Worm (Caenorhabditis elegans) whole organism, L4 larva: ENCODE measurements around the gene T04H1.5.

Source experiments
- F26F4.8 ChIP-seq: fragments of 200-800 bp; sonication (Bioruptor generic); conservative IDR thresholded peaks from 2 replicates; pipeline ENCODE4 v1.3.6; 2022; ENCODE audit warnings: missing genetic modification characterization, missing compliant biosample characterization
- F37D6.2 ChIP-seq: sonication (generic microtip); optimal IDR thresholded peaks from 2 replicates; lab custom pipeline; 2016; ENCODE audit warnings: mild to moderate bottlenecking, missing genetic modification characterization, missing compliant biosample characterization
- T20F7.1 ChIP-seq: fragments of 200-800 bp; sonication (Bioruptor generic); optimal IDR thresholded peaks from 2 replicates; lab custom pipeline; 2018; ENCODE audit warnings: mild to moderate bottlenecking, missing genetic modification characterization, missing compliant biosample characterization
- Y48G9A.11 ChIP-seq: fragments of 200-800 bp; sonication (Bioruptor generic); IDR thresholded peaks from 2 replicates; pipeline ENCODE4 v1.3.6; 2022; ENCODE audit warnings: missing genetic modification reagents, missing genetic modification characterization, missing compliant biosample characterization
- ZK337.2 ChIP-seq: fragments of 200-800 bp; sonication (Bioruptor generic); IDR thresholded peaks from 2 replicates; pipeline ENCODE4 v1.3.6; 2022; ENCODE audit warnings: missing genetic modification reagents, missing genetic modification characterization, missing compliant biosample characterization
- aha-1 ChIP-seq: fragments of 150-350 bp; peaks from one replicate; lab custom pipeline; 2014; ENCODE audit warnings: missing biosample characterization, missing genetic modification characterization
- arid-1 ChIP-seq: fragments of 200-800 bp; sonication (Bioruptor generic); conservative IDR thresholded peaks from 2 replicates; pipeline ENCODE4 v1.3.6; 2022; ENCODE audit warnings: missing genetic modification reagents, missing genetic modification characterization, missing compliant biosample characterization
- ceh-20 ChIP-seq: fragments of 200-800 bp; sonication (Bioruptor generic); IDR thresholded peaks from 2 replicates; pipeline ENCODE4 v1.3.6; 2022; ENCODE audit warnings: missing genetic modification reagents, missing genetic modification characterization, missing compliant biosample characterization
- ceh-62 ChIP-seq: sonication (generic microtip); optimal IDR thresholded peaks from 2 replicates; lab custom pipeline; 2017; ENCODE audit warnings: missing biosample characterization, missing genetic modification characterization
- ceh-82 ChIP-seq: sonication (generic microtip); optimal IDR thresholded peaks from 2 replicates; lab custom pipeline; 2017; ENCODE audit warnings: missing biosample characterization, missing genetic modification characterization
- ces-1 ChIP-seq: fragments of 150-350 bp; sonication (generic microtip); optimal IDR thresholded peaks from 4 replicates; lab custom pipeline; 2014; ENCODE audit warnings: missing biosample characterization, missing genetic modification reagents, missing genetic modification characterization
- daf-16 ChIP-seq, 3 experiments: sonication (generic microtip); optimal IDR thresholded peaks; 2 replicates each; lab custom pipeline; 2016 to 2017; ENCODE audit warnings: missing genetic modification characterization in 3 of 3, missing genetic modification reagents in 3 of 3, mild to moderate bottlenecking in 2 of 3, missing compliant biosample characterization in 2 of 3, missing biosample characterization in 1 of 3, moderate library complexity in 1 of 3
- daf-19 ChIP-seq: fragments of 200-800 bp; sonication (Bioruptor generic); conservative IDR thresholded peaks from 2 replicates; pipeline ENCODE4 v1.3.6; 2022; ENCODE audit warnings: missing genetic modification characterization, missing compliant biosample characterization
- daf-8 ChIP-seq: fragments of 200-800 bp; sonication (Bioruptor generic); IDR thresholded peaks from 2 replicates; pipeline ENCODE4 v1.3.6; 2022; ENCODE audit warnings: missing genetic modification characterization, missing compliant biosample characterization
- dpl-1 ChIP-seq: fragments of 150-350 bp; optimal IDR thresholded peaks from 2 replicates; lab custom pipeline; 2014; ENCODE audit warnings: missing biosample characterization, missing genetic modification reagents, missing genetic modification characterization
- fos-1 ChIP-seq: fragments of 150-350 bp; optimal IDR thresholded peaks from 2 replicates; lab custom pipeline; 2014; ENCODE audit warnings: missing biosample characterization, missing genetic modification characterization
- hif-1 ChIP-seq, 2 experiments: sonication (generic microtip); optimal IDR thresholded peaks; 2 replicates each; lab custom pipeline; 2016 to 2017; ENCODE audit warnings: missing compliant biosample characterization in 2 of 2, missing genetic modification characterization in 2 of 2, missing genetic modification reagents in 2 of 2, missing genotype in 2 of 2, mild to moderate bottlenecking in 1 of 2
- hlh-30 ChIP-seq: sonication (generic microtip); optimal IDR thresholded peaks from 2 replicates; lab custom pipeline; 2017; ENCODE audit warnings: antibody characterized with exemption, mild to moderate bottlenecking, missing genetic modification characterization, missing compliant biosample characterization; ENCODE audit not compliant: insufficient read depth
- lin-29 ChIP-seq: fragments of 200-800 bp; sonication (Bioruptor generic); IDR thresholded peaks from 2 replicates; pipeline ENCODE4 v1.3.6; 2022; ENCODE audit warnings: missing genetic modification reagents, missing genetic modification characterization, missing compliant biosample characterization
- lir-3 ChIP-seq: sonication (generic microtip); optimal IDR thresholded peaks from 2 replicates; lab custom pipeline; 2016; ENCODE audit warnings: mild to moderate bottlenecking, missing genetic modification characterization, missing compliant biosample characterization
- lsy-2 ChIP-seq, 2 experiments: fragments of 150-350 bp in 1 of 2; sonication (generic microtip) in 1 of 2; optimal IDR thresholded peaks; 2 replicates each; lab custom pipeline; 2014 to 2017; ENCODE audit warnings: missing biosample characterization in 2 of 2, missing genetic modification characterization in 2 of 2
- madf-5 ChIP-seq, 2 experiments: fragments of 200-800 bp; sonication (Bioruptor generic); IDR thresholded peaks; 2 replicates each; pipeline ENCODE4 v1.3.6; 2022; ENCODE audit warnings: missing compliant biosample characterization in 2 of 2, missing genetic modification characterization in 2 of 2
- mdl-1 ChIP-seq, 2 experiments: fragments of 150-350 bp in 1 of 2; sonication (generic microtip) in 1 of 2; optimal IDR thresholded peaks; 2 replicates each; lab custom pipeline; 2014 to 2017; ENCODE audit warnings: missing biosample characterization in 2 of 2, missing genetic modification characterization in 2 of 2
- mdt-29 ChIP-seq: fragments of 200-800 bp; sonication (Bioruptor generic); IDR thresholded peaks from 2 replicates; pipeline ENCODE4 v1.3.6; 2022; ENCODE audit warnings: missing genetic modification reagents, missing genetic modification characterization, missing compliant biosample characterization
- mes-2 ChIP-seq: sonication (generic microtip); optimal IDR thresholded peaks from 2 replicates; lab custom pipeline; 2016; ENCODE audit warnings: missing genotype, mild to moderate bottlenecking, missing genetic modification characterization, missing compliant biosample characterization; ENCODE audit not compliant: poor library complexity, severe bottlenecking
- mxl-2 ChIP-seq: fragments of 200-800 bp; sonication (Bioruptor generic); conservative IDR thresholded peaks from 2 replicates; pipeline ENCODE4 v1.3.6; 2022; ENCODE audit warnings: missing genetic modification reagents, missing genetic modification characterization, missing compliant biosample characterization
- nhr-10 ChIP-seq: fragments of 150-350 bp; optimal IDR thresholded peaks from 2 replicates; lab custom pipeline; 2014; ENCODE audit warnings: missing biosample characterization, missing genetic modification characterization
- nhr-102 ChIP-seq: sonication (generic microtip); optimal IDR thresholded peaks from 2 replicates; lab custom pipeline; 2016; ENCODE audit warnings: mild to moderate bottlenecking, missing genetic modification characterization, moderate library complexity, missing compliant biosample characterization
- nhr-11 ChIP-seq: fragments of 150-350 bp; optimal IDR thresholded peaks from 2 replicates; lab custom pipeline; 2014; ENCODE audit warnings: missing biosample characterization, missing genetic modification characterization
- nhr-6 ChIP-seq: fragments of 150-350 bp; optimal IDR thresholded peaks from 2 replicates; lab custom pipeline; 2014; ENCODE audit warnings: missing biosample characterization, missing genetic modification characterization
- php-3 ChIP-seq: fragments of 200-800 bp; sonication (Bioruptor generic); IDR thresholded peaks from 2 replicates; pipeline ENCODE4 v1.3.6; 2022; ENCODE audit warnings: missing genetic modification reagents, missing genetic modification characterization, missing compliant biosample characterization
- sdz-12 ChIP-seq: fragments of 200-800 bp; sonication (Bioruptor generic); optimal IDR thresholded peaks from 2 replicates; lab custom pipeline; 2018; ENCODE audit warnings: mild to moderate bottlenecking, missing genetic modification characterization, missing compliant biosample characterization
- snpc-1.2 ChIP-seq: fragments of 200-800 bp; sonication (Bioruptor generic); IDR thresholded peaks from 2 replicates; pipeline ENCODE4 v1.3.6; 2022; ENCODE audit warnings: missing genetic modification reagents, missing genetic modification characterization, missing compliant biosample characterization
- snpc-4 ChIP-seq: fragments of 150-350 bp; optimal IDR thresholded peaks from 2 replicates; lab custom pipeline; 2014; ENCODE audit warnings: missing biosample characterization, missing genetic modification characterization
- tra-1 ChIP-seq: fragments of 200-800 bp; sonication (Bioruptor generic); IDR thresholded peaks from 2 replicates; pipeline ENCODE4 v1.3.6; 2022; ENCODE audit warnings: missing genetic modification reagents, missing genetic modification characterization, missing compliant biosample characterization
- unc-62 ChIP-seq, 3 experiments: fragments of 150-350 bp in 1 of 3; sonication (generic microtip); optimal IDR thresholded peaks in 2 of 3; peaks in 1 of 3; 1 replicate in 1 of 3; 2 replicates in 2 of 3; lab custom pipeline; 2014 to 2017; ENCODE audit warnings: missing biosample characterization in 3 of 3, missing genetic modification characterization in 3 of 3, missing genetic modification reagents in 3 of 3, missing genotype in 1 of 3
- vab-7 ChIP-seq: fragments of 200-800 bp; sonication (Bioruptor generic); IDR thresholded peaks from 2 replicates; pipeline ENCODE4 v1.3.6; 2022; ENCODE audit warnings: missing genetic modification reagents, missing genetic modification characterization, missing compliant biosample characterization
- zag-1 ChIP-seq: fragments of 150-350 bp; optimal IDR thresholded peaks from 2 replicates; lab custom pipeline; 2014; ENCODE audit warnings: missing biosample characterization, missing genetic modification characterization
- zfp-2 ChIP-seq: sonication (generic microtip); optimal IDR thresholded peaks from 2 replicates; lab custom pipeline; 2016; ENCODE audit warnings: mild to moderate bottlenecking, missing genetic modification characterization, missing compliant biosample characterization
- zfp-3 ChIP-seq: fragments of 200-800 bp; sonication (Bioruptor generic); conservative IDR thresholded peaks from 2 replicates; pipeline ENCODE4 v1.3.6; 2022; ENCODE audit warnings: missing genetic modification reagents, missing genetic modification characterization, missing compliant biosample characterization
- zip-2 ChIP-seq: fragments of 150-350 bp; optimal IDR thresholded peaks from 2 replicates; lab custom pipeline; 2014; ENCODE audit warnings: missing biosample characterization, missing genetic modification characterization
- ztf-7 ChIP-seq: fragments of 150-350 bp; optimal IDR thresholded peaks from 2 replicates; lab custom pipeline; 2014; ENCODE audit warnings: missing biosample characterization, missing genetic modification characterization

Gene T04H1.5

DNA sequence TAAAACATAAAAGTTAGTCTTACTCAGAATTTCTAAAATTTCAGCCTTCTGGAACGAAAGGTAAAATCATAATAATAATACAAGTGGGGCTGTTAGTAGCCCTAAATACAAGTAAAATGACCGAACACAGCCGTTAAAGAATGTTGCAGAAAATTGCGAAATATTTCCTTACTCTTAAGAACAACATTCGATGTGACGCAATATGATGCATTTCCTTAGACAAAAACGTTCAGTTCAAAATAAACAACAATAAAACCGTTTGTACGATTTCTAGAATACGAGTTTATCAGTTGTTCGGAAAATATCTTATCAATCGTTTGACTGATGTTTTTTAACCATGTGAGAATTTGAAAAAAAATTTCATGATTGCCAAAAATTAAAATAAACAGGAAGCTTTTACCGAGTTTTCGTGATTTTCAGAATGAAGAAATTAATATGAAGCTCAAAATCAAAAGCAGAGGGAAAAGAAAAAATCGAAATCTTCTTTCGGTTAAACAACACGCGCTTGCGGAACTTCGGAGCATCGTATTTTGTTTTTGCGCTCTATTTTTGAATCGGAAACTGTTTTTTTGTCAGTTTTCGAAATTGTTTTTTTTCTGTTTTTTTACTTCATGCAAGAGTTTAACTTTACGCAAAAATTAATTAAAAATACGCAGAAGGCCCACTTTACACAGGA lies 5.2 kb upstream of the T04H1.5 start:
- peak; percentile 86 for TF ChIP-seq nhr-6 (tag; lab: Kevin White, UChicago)
- peak; percentile 60 for TF ChIP-seq dpl-1 (GFP tag; lab: Kevin White, UChicago)
- TF ChIP-seq snpc-1.2 (GFP tag; lab: Robert Waterston, UW), result no peak
- TF ChIP-seq Y48G9A.11 (GFP tag; lab: Robert Waterston, UW), result peak; percentile 66
- TF ChIP-seq mxl-2 (GFP tag; lab: Robert Waterston, UW), result no peak
- peak; percentile 93 for TF ChIP-seq T20F7.1 (GFP tag; lab: Kevin White, UChicago)
- peak; percentile 72 for TF ChIP-seq zip-2
- TF ChIP-seq mes-2 (tag; lab: Kevin White, UChicago), result peak; percentile 38
- no peak for TF ChIP-seq daf-16 (GFP tag; optimal IDR thresholded peaks at IDR 0.05; lab: Kevin White, UChicago)
- peak; percentile 92 for TF ChIP-seq daf-16 (tag; optimal IDR thresholded peaks at IDR 0.05; lab: Kevin White, UChicago)

DNA sequence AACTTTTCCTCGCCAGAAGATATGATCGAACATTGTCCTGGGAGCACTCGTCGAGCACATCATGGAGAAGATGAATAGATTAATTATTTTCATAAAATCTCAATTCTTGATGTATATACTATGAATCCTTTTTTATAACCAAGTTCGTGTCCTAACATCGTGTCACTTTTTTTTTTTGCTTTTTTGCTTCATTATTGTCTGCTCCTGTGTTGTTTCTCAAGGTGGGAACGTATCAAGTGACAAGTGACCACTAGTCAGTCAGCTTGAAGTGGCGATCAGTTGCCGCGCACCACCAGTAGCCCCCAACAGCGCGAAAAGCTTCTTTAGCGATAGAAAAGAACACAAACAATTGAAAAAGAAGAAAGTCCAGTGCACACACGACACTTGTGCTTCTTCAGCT lies 1.1 kb downstream of the T04H1.5 start, which contains the start of gene lrx-1:
Gene lrx-1 (plus strand): TSS at position 301 of the 400 bp plus-strand sequence.
- no peak for TF ChIP-seq ceh-82 (tag; lab: Kevin White, UChicago)
- no peak for TF ChIP-seq lin-29 (GFP tag; lab: Robert Waterston, UW)
- TF ChIP-seq nhr-11, result no peak
- TF ChIP-seq mdl-1 (tag; optimal IDR thresholded peaks at IDR 0.05; lab: Kevin White, UChicago), result no peak
- no peak for TF ChIP-seq daf-19 (GFP tag; lab: Robert Waterston, UW)
- no peak for TF ChIP-seq daf-8 (GFP tag; lab: Robert Waterston, UW)
- no peak for TF ChIP-seq snpc-4 (tag; lab: Kevin White, UChicago)
- no peak for TF ChIP-seq hlh-30 (tag; lab: Kevin White, UChicago)
- TF ChIP-seq ces-1, result no peak
- no peak for TF ChIP-seq zfp-3 (GFP tag; lab: Robert Waterston, UW)
- no peak for TF ChIP-seq mdt-29 (GFP tag; lab: Robert Waterston, UW)
- no peak for TF ChIP-seq lsy-2 (tag; optimal IDR thresholded peaks at IDR 0.05; lab: Kevin White, UChicago)
- no peak for TF ChIP-seq lir-3 (tag; lab: Kevin White, UChicago)
- TF ChIP-seq arid-1 (GFP tag; lab: Robert Waterston, UW), result no peak
- TF ChIP-seq F37D6.2 (tag; lab: Kevin White, UChicago), result no peak
- TF ChIP-seq zfp-2 (tag; lab: Kevin White, UChicago), result no peak
- TF ChIP-seq snpc-1.2 (GFP tag; lab: Robert Waterston, UW), result no peak
- no peak for TF ChIP-seq ZK337.2

DNA sequence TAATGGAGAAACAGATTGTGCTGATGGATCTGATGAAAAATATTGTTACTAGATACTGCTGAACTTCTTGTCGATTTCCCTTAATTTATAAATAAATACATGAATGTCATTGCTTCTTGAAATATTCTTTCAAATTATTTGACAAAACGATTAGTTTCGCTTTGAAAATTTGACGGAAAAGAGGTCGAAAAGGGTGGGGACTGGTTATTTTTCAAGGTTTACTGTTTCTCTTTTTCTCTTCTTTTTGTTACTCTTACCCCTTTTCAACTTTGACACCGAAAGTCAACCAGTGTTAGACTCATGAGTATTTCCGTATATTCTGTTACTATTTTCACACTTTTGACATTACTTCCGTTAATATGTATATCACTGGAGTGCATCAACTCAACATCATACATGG lies 4.2 kb downstream of the T04H1.5 start, which contains the start of gene T04H1.12:
Gene T04H1.12 (plus strand): TSS at position 301 of the 400 bp plus-strand sequence.
- TF ChIP-seq nhr-10, result no peak
- peak in 1 of 2 experiments; percentile 23 for TF ChIP-seq unc-62 (GFP tag; optimal IDR thresholded peaks at IDR 0.05 in 1 of 2; lab: Kevin White, UChicago)
- TF ChIP-seq unc-62 (tag; optimal IDR thresholded peaks at IDR 0.05; lab: Kevin White, UChicago), result no peak
- no peak for TF ChIP-seq aha-1
- TF ChIP-seq F26F4.8 (GFP tag; lab: Robert Waterston, UW), result no peak
- TF ChIP-seq nhr-11, result no peak
- TF ChIP-seq, all 104 proteins: peak for 1

DNA sequence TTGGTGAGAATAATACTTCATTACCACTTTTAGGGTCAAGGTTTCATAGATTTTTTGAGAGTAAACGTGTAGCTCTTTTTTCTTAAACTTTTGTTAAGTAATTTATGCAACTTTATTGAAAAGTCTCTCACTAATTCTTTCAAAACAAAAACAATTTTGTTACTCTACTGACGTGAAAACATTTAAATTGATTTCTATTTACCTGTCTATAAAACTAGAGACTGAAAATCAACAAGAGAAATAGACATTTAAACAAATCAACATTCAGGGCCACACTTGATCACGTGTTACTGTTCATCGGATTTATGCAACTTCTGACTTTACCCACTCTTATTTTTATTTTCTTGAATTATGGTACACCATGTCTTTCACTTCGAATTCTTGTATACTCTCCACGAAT lies 5.3 kb downstream of the T04H1.5 start, which contains the start of gene ugt-55:
Gene ugt-55 (plus strand): TSS at position 301 of the 400 bp plus-strand sequence.
- no peak for TF ChIP-seq tra-1 (GFP tag; lab: Robert Waterston, UW)
- no peak for TF ChIP-seq sdz-12 (GFP tag; lab: Kevin White, UChicago)
- TF ChIP-seq lsy-2 (tag; optimal IDR thresholded peaks at IDR 0.05; lab: Kevin White, UChicago), result no peak
- TF ChIP-seq zag-1 (tag; lab: Kevin White, UChicago), result no peak
- TF ChIP-seq hif-1 (tag; optimal IDR thresholded peaks at IDR 0.05; lab: Kevin White, UChicago), result no peak
- no peak for TF ChIP-seq vab-7 (GFP tag; lab: Robert Waterston, UW)
- no peak for TF ChIP-seq ceh-20 (GFP tag; lab: Robert Waterston, UW)
- TF ChIP-seq ceh-62 (tag; lab: Kevin White, UChicago), result no peak
- no peak for TF ChIP-seq arid-1 (GFP tag; lab: Robert Waterston, UW)
- no peak for TF ChIP-seq unc-62 (GFP tag; optimal IDR thresholded peaks at IDR 0.05 in 1 of 2; lab: Kevin White, UChicago)
- TF ChIP-seq unc-62 (tag; optimal IDR thresholded peaks at IDR 0.05; lab: Kevin White, UChicago), result no peak
- no peak for TF ChIP-seq php-3 (GFP tag; lab: Robert Waterston, UW)
- TF ChIP-seq ces-1, result no peak
- TF ChIP-seq fos-1, result no peak
- no peak for TF ChIP-seq nhr-102 (tag; lab: Kevin White, UChicago)
- TF ChIP-seq ztf-7, result no peak
- no peak for TF ChIP-seq madf-5 (GFP tag; IDR thresholded peaks at IDR 0.05; lab: Robert Waterston, UW)
- TF ChIP-seq, all 104 proteins: peak for 0
